Worm (Caenorhabditis elegans) whole organism, dauer: ENCODE measurements around the gene F10C5.3.

Source experiments
- unc-62 ChIP-seq: sonication (generic microtip); optimal IDR thresholded peaks from 2 replicates; lab custom pipeline; 2017; ENCODE audit warnings: missing biosample characterization, missing genetic modification reagents, missing genetic modification characterization

F10C5.3 gene

ce11 chrIII:483556-483955, at the start of gene F10C5.3:
Gene F10C5.3 (plus strand): TSS chrIII:483868.
- no peak for TF ChIP-seq unc-62 (GFP tag; lab: Kevin White, UChicago)

DNA sequence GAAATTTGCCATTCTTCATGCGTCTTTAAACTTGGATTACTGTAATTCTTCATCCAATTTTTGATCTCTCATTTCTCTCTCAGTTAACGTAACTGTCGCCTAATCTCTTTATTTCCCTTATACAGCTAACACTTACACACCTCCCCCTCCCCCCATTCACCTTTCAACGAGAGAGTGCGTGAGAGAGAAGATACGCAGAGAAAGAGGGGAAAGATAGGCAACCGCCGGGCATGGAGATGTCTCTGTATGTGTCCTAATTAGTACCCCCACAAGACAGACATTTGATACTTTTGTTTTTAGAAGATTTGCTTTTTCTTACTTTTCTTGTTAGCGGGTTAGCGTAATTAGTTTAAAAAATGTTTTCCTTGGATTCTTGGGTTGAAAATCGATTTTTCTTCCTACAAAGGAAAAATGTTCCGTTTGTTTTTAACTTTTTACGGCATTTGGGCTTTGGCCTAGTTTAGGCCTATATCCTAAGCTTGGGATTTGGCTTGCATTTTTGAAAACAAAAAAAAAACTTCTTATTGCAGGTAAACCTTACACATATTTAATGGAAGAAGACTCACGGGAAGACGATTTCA, 49.2 kb upstream of the F10C5.3 start, which contains the start of gene affl-2:
affl-2 (plus strand) TSS at position 531 of the 581 bp plus-strand sequence.
- TF ChIP-seq unc-62 (GFP tag; lab: Kevin White, UChicago) = no peak

DNA sequence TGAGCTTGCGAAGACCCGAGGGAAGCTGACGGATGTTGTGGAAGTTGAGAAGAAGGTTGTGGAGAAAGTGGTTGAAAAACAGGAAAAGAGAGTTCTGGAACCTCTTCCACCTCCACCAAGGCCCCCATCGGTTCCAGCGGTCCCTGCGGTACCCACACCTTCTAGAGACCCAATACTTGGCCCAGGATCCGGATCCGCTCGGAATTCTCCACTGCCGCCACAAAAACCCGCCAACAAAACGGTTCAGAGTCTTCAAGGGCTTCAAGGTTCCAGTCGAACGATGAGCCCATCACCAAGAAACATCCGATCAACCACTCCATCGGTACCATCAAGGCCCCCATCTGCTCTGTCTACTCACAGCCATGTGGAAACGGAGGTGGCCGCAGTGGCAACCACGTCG, 46.6 kb upstream of the F10C5.3 start:
- TF ChIP-seq unc-62 (GFP tag; lab: Kevin White, UChicago) = no peak

- TF ChIP-seq unc-62 (GFP tag; lab: Kevin White, UChicago) = no peak
These were observed 43.7 kb upstream of the F10C5.3 start, which contains the start of gene affl-1 for ce11 chrIII:439926-440325. Gene affl-1 (plus strand): TSS chrIII:440226.

ce11 chrIII:444101-444500, 39.6 kb upstream of the F10C5.3 start, which contains the start of gene Y55B1BR.8:
Gene Y55B1BR.8 (plus strand): TSS chrIII:444401.
- no peak for TF ChIP-seq unc-62 (GFP tag; lab: Kevin White, UChicago)

DNA sequence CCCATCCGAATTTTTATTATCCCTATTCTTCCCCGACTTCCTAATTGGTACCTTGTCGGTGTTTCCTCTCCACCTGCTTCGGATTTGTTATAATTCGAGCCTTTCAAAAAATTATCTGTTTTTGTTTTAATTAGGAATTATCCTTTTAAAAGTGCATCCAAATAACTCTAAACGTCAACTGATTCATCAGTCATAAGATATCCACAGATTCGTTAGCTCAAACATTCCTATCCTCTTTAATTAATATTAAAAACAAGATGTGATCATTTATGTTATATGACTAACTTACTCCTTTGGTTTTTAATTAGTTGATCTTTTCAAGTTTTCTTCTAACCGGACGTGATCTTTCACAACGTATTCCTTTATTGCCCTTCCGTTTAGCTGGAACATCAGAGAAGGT, 36.8 kb upstream of the F10C5.3 start:
- no peak for TF ChIP-seq unc-62 (GFP tag; lab: Kevin White, UChicago)

- TF ChIP-seq unc-62 (GFP tag; lab: Kevin White, UChicago) = no peak
These were observed 27.9 kb upstream of the F10C5.3 start for ce11 chrIII:455793-456192.

DNA sequence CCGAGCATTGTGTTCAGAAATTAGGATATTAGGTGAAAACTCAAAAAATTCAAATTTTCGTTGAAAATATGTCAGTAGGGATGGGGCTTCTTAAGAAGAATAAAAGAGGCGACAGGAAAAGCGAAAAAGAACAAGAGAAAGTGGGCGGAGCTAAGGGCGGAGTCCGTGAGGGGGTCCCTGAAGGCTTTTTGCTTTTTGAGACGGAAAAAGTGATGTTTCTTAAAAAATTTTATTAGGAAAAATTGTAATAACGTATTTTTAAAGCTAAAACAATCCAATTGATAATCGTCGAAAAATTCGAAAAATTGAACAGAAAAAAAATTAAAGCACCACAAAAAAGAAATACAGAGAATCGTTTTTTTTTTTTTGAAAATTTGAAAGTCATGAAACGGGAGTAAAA, 20.0 kb upstream of the F10C5.3 start, which contains the start of gene Y55B1BR.6:
Y55B1BR.6 (minus strand) TSS at position 101 of the 400 bp plus-strand sequence.
- no peak for TF ChIP-seq unc-62 (GFP tag; lab: Kevin White, UChicago)

ce11 chrIII:471644-472401, 11.8 kb upstream of the F10C5.3 start, which contains the start of the genes magu-1 and nemp-1:
Gene magu-1 (minus strand): TSS chrIII:471702.
Gene nemp-1 (plus strand): TSS chrIII:472317.
- TF ChIP-seq unc-62 (GFP tag; lab: Kevin White, UChicago) = no peak

DNA sequence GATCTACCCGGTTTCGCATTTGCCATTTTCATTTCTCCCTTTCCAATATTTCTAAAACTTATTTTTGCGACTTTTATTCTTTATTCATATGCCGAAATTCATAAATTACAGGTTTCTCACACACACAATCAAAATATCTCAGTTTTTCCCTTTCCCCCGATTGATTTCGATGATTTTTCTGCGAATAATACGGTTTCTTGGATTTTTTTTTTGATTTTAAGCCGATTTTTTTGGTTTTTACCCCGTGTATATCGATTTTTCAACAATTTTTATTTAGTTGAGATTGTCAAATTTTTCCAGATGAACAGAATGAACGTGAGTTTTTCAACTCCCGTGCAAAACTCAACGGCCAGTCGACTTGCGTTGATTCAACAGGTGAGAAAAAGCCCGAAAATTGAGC, 8.5 kb upstream of the F10C5.3 start, which contains the start of gene mat-3:
mat-3 (plus strand) TSS at position 301 of the 400 bp plus-strand sequence.
- no peak for TF ChIP-seq unc-62 (GFP tag; lab: Kevin White, UChicago)

DNA sequence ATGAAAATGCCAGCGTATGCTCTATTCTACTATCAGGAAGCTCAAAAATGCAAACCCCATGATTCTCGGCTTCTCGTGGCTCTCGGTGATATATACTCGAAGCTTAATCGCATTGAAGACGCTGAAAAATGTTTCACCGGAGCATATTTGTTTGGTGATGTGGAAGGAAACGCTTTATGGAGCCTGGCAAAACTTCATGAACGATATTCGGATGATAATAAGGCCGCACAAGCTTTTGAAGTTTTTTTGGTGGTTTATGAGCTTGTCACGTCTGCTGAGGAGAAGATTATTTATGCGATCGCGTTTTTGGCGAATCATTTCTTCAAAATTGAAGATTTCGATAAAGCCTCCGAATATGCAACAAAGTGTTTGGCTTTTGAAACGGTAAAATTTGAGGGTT, 2.4 kb upstream of the F10C5.3 start:
- no peak for TF ChIP-seq unc-62 (GFP tag; lab: Kevin White, UChicago)

- TF ChIP-seq unc-62 (GFP tag; lab: Kevin White, UChicago) = no peak
These were observed 929 bp upstream of the F10C5.3 start for ce11 chrIII:482739-483138.

DNA sequence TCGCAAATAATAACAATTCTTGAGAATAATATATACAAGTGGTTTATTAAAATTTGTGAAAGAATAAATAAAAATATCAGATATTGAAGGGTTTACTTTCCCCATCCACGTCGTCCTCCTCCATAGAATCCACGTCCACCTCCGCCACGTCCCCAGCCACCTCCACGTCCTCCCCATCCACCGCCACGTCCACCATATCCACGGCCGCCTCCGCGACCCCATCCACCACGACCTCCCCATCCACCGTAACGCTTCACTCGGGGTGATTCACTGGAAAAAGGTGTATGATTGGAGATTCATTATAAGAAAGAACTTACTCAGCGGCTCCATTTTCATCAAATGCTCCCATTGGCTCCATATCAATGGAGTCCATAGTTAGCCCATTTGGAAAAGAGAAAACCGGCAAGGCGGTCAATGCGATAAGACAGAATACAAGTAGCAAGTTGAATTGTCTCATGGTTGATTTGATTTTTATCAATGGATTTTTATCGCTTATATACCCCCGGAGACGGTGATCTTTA, 2.5 kb downstream of the F10C5.3 start, which contains the start of gene nlp-32:
nlp-32 (minus strand) TSS at position 471 of the 521 bp plus-strand sequence.
- TF ChIP-seq unc-62 (GFP tag; lab: Kevin White, UChicago) = no peak

ce11 chrIII:488464-488863, 4.8 kb downstream of the F10C5.3 start, which contains the start of gene F30H5.5:
Gene F30H5.5 (plus strand): TSS chrIII:488764.
- TF ChIP-seq unc-62 (GFP tag; lab: Kevin White, UChicago) = no peak

DNA sequence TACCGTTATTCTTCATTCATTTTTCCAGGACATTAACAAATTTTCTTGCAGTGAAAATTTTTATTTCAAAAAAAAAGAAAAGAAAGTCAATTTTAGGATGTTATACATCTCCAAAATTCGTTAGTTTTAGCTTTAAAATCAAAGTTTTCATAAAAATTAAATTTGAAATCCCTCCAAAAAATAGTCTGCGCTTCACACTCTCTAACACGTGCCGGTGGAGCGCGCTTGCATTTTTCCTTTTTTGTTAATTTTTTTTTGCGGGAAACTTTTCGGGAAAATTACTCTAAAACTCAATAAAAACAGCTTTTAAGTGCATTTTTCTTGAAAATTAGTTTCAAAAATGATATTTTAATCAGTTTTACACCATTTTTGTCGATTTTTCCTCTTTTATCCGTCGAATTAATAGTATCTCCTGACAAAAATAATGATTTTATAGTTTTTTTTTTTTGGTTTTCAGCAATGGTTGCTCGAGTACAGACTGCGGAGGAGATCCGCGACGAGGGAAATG, 7.5 kb downstream of the F10C5.3 start, which contains the start of gene unc-45:
unc-45 (plus strand) TSS at position 458 of the 508 bp plus-strand sequence.
- no peak for TF ChIP-seq unc-62 (GFP tag; lab: Kevin White, UChicago)

- no peak for TF ChIP-seq unc-62 (GFP tag; lab: Kevin White, UChicago)
These were observed 18.9 kb downstream of the F10C5.3 start for ce11 chrIII:502583-502982.
